Fruit fly (Drosophila melanogaster) whole organism, embryonic: Measurements from ENCODE around the gene CG18622.
A peak's percentile ranks its signal among the peaks of the same experiment; 100 is the strongest.

ENCODE experiments used
- Abd-B ChIP-seq: fragments of 200-800 bp; sonication (Bioruptor generic); optimal IDR thresholded peaks from 2 replicates; lab custom pipeline; 2018; ENCODE audit warnings: missing biosample characterization, mild to moderate bottlenecking, missing genetic modification characterization, moderate library complexity
- Atf-2 ChIP-seq: fragments of 200-800 bp; sonication (Bioruptor generic); optimal IDR thresholded peaks from 2 replicates; lab custom pipeline; 2016; ENCODE audit warnings: missing biosample characterization, missing genetic modification characterization
- Atf6 ChIP-seq: fragments of 200-800 bp; sonication (Bioruptor generic); IDR thresholded peaks from 2 replicates; pipeline ENCODE4 v1.3.6; 2022; ENCODE audit warnings: missing biosample characterization, missing genetic modification characterization
- CG10321 ChIP-seq: fragments of 200-800 bp; sonication (Bioruptor generic); IDR thresholded peaks from 2 replicates; pipeline ENCODE4 v1.3.6; 2022; ENCODE audit warnings: missing biosample characterization, missing genetic modification characterization
- CG11456 ChIP-seq: fragments of 200-800 bp; sonication (Bioruptor generic); IDR thresholded peaks from 3 replicates; pipeline ENCODE4 v1.3.6; 2022; ENCODE audit warnings: missing biosample characterization, missing genetic modification characterization
- CG12104 ChIP-seq: fragments of 200-800 bp; sonication (Bioruptor generic); optimal IDR thresholded peaks from 3 replicates; lab custom pipeline; 2016; ENCODE audit warnings: missing biosample characterization, missing genetic modification characterization
- CG12299 ChIP-seq: fragments of 200-800 bp; sonication (Bioruptor generic); optimal IDR thresholded peaks from 2 replicates; lab custom pipeline; 2018; ENCODE audit warnings: missing biosample characterization, mild to moderate bottlenecking, missing genetic modification characterization
- CG12942 ChIP-seq: fragments of 200-800 bp; sonication (Bioruptor generic); optimal IDR thresholded peaks from 3 replicates; lab custom pipeline; 2016; ENCODE audit warnings: missing biosample characterization, missing genetic modification characterization
- CG14710 ChIP-seq: fragments of 200-800 bp; sonication (Bioruptor generic); optimal IDR thresholded peaks from 3 replicates; lab custom pipeline; 2019; ENCODE audit warnings: missing biosample characterization, mild to moderate bottlenecking, missing genetic modification characterization, moderate library complexity
- CG2199 ChIP-seq: fragments of 200-800 bp; sonication (Bioruptor generic); IDR thresholded peaks from 3 replicates; pipeline ENCODE4 v1.3.6; 2022; ENCODE audit warnings: missing biosample characterization, missing genetic modification characterization
- CG30020 ChIP-seq: fragments of 200-800 bp; optimal IDR thresholded peaks from 2 replicates; lab custom pipeline; 2019; ENCODE audit warnings: missing biosample characterization, mild to moderate bottlenecking, missing genetic modification characterization, moderate library complexity
- CG30403 ChIP-seq: fragments of 200-800 bp; sonication (Bioruptor generic); optimal IDR thresholded peaks from 3 replicates; lab custom pipeline; 2016; ENCODE audit warnings: missing biosample characterization, missing genetic modification characterization
- CG30431 ChIP-seq: fragments of 200-800 bp; sonication (Bioruptor generic); optimal IDR thresholded peaks from 2 replicates; lab custom pipeline; 2017; ENCODE audit warnings: missing biosample characterization, missing genetic modification characterization
- CG3847 ChIP-seq: fragments of 200-800 bp; sonication (Bioruptor generic); IDR thresholded peaks from 2 replicates; pipeline ENCODE4 v1.3.6; 2022; ENCODE audit warnings: missing biosample characterization, missing genetic modification characterization
- CG3995 ChIP-seq: fragments of 200-800 bp; sonication (Bioruptor generic); optimal IDR thresholded peaks from 3 replicates; lab custom pipeline; 2016; ENCODE audit warnings: missing biosample characterization, missing genetic modification characterization
- CG4328 ChIP-seq: fragments of 200-800 bp; sonication (Bioruptor generic); optimal IDR thresholded peaks from 3 replicates; lab custom pipeline; 2017; ENCODE audit warnings: missing biosample characterization, missing genetic modification reagents, missing genetic modification characterization
- CG6654 ChIP-seq: fragments of 200-800 bp; sonication (Bioruptor generic); optimal IDR thresholded peaks from 2 replicates; lab custom pipeline; 2017; ENCODE audit warnings: missing biosample characterization, mild to moderate bottlenecking, missing genetic modification characterization
- CG7963 ChIP-seq: fragments of 200-800 bp; sonication (Bioruptor generic); IDR thresholded peaks from 3 replicates; pipeline ENCODE4 v1.3.6; 2022; ENCODE audit warnings: missing biosample characterization, missing genetic modification characterization; ENCODE audit not compliant: partially characterized antibody
- CTCF ChIP-seq: fragments of 200-800 bp; sonication (Bioruptor generic); optimal IDR thresholded peaks from 2 replicates; lab custom pipeline; 2017; ENCODE audit warnings: missing biosample characterization, mild to moderate bottlenecking, missing genetic modification characterization, moderate library complexity
- D19A ChIP-seq: fragments of 200-800 bp; optimal IDR thresholded peaks from 3 replicates; lab custom pipeline; 2019; ENCODE audit warnings: missing biosample characterization, mild to moderate bottlenecking, missing genetic modification characterization, moderate library complexity
- HmgD ChIP-seq: fragments of 200-800 bp; sonication (Bioruptor generic); optimal IDR thresholded peaks from 3 replicates; lab custom pipeline; 2016; ENCODE audit warnings: missing biosample characterization, missing genetic modification characterization
- MBD-R2 ChIP-seq: fragments of 200-800 bp; sonication (Bioruptor generic); IDR thresholded peaks from 2 replicates; pipeline ENCODE4 v1.3.6; 2022; ENCODE audit warnings: missing biosample characterization, missing genetic modification characterization
- Myb ChIP-seq: fragments of 200-800 bp; sonication (Bioruptor generic); optimal IDR thresholded peaks from 2 replicates; lab custom pipeline; 2016; ENCODE audit warnings: missing biosample characterization, missing genetic modification characterization
- Neu2 ChIP-seq: fragments of 200-800 bp; sonication (Bioruptor generic); optimal IDR thresholded peaks from 3 replicates; lab custom pipeline; 2016; ENCODE audit warnings: missing biosample characterization, missing genetic modification characterization, borderline replicate concordance
- NfI ChIP-seq: fragments of 200-800 bp; sonication (Bioruptor generic); optimal IDR thresholded peaks from 3 replicates; lab custom pipeline; 2018; ENCODE audit warnings: missing biosample characterization, mild to moderate bottlenecking, missing genetic modification characterization, moderate library complexity
- Opbp ChIP-seq: fragments of 200-800 bp; sonication (Bioruptor generic); IDR thresholded peaks from 3 replicates; pipeline ENCODE4 v1.3.6; 2022; ENCODE audit warnings: missing biosample characterization, missing genetic modification characterization; ENCODE audit not compliant: partially characterized antibody
- Usf ChIP-seq: fragments of 200-800 bp; sonication (Bioruptor generic); optimal IDR thresholded peaks from 2 replicates; lab custom pipeline; 2017; ENCODE audit warnings: missing genotype, missing biosample characterization, missing genetic modification characterization
- Xbp1 ChIP-seq: fragments of 200-800 bp; sonication (Bioruptor generic); optimal IDR thresholded peaks from 3 replicates; lab custom pipeline; 2016; ENCODE audit warnings: missing biosample characterization, mild to moderate bottlenecking, missing genetic modification characterization
- ase ChIP-seq: fragments of 200-800 bp; sonication (Bioruptor generic); IDR thresholded peaks from 3 replicates; pipeline ENCODE4 v1.3.6; 2022; ENCODE audit warnings: missing biosample characterization, missing genetic modification characterization
- ash1 ChIP-seq: fragments of 200-800 bp; sonication (Bioruptor generic); optimal IDR thresholded peaks from 2 replicates; lab custom pipeline; 2018; ENCODE audit warnings: missing biosample characterization, mild to moderate bottlenecking, missing genetic modification characterization
- az2 ChIP-seq: fragments of 200-800 bp; sonication (Bioruptor generic); optimal IDR thresholded peaks from 3 replicates; lab custom pipeline; 2016; ENCODE audit warnings: missing biosample characterization, missing genetic modification characterization
- bigmax ChIP-seq: fragments of 200-800 bp; sonication (Bioruptor generic); optimal IDR thresholded peaks from 2 replicates; lab custom pipeline; 2018; ENCODE audit warnings: missing biosample characterization, mild to moderate bottlenecking, missing genetic modification characterization
- corto ChIP-seq: fragments of 200-800 bp; sonication (Bioruptor generic); optimal IDR thresholded peaks from 2 replicates; lab custom pipeline; 2016; ENCODE audit warnings: missing biosample characterization, mild to moderate bottlenecking, missing genetic modification characterization, moderate library complexity
- emc ChIP-seq: fragments of 200-800 bp; sonication (Bioruptor generic); optimal IDR thresholded peaks from 2 replicates; lab custom pipeline; 2016; ENCODE audit warnings: missing biosample characterization, missing genetic modification characterization
- esg ChIP-seq: fragments of 200-800 bp; sonication (Bioruptor generic); conservative IDR thresholded peaks from 2 replicates; pipeline ENCODE4 v1.3.6; 2022; ENCODE audit warnings: missing biosample characterization, missing genetic modification characterization
- eyg ChIP-seq: fragments of 200-800 bp; sonication (Bioruptor generic); optimal IDR thresholded peaks from 3 replicates; lab custom pipeline; 2016; ENCODE audit warnings: missing biosample characterization, missing genetic modification characterization
- gem ChIP-seq: fragments of 200-800 bp; sonication (Bioruptor generic); optimal IDR thresholded peaks from 2 replicates; lab custom pipeline; 2019; ENCODE audit warnings: missing biosample characterization, mild to moderate bottlenecking, missing genetic modification characterization, moderate library complexity
- gfzf ChIP-seq: fragments of 200-800 bp; sonication (Bioruptor generic); optimal IDR thresholded peaks from 2 replicates; lab custom pipeline; 2016; ENCODE audit warnings: missing biosample characterization, mild to moderate bottlenecking, missing genetic modification characterization, moderate library complexity
- lmd ChIP-seq: fragments of 200-800 bp; sonication (Bioruptor generic); IDR thresholded peaks from 2 replicates; pipeline ENCODE4 v1.3.6; 2022; ENCODE audit warnings: missing biosample characterization, missing genetic modification characterization
- prd ChIP-seq, 3 experiments: fragments of >200 bp in 2 of 3; fragments of 200-800 bp in 1 of 3; sonication (Bioruptor generic) in 1 of 3; optimal IDR thresholded peaks in 2 of 3; IDR thresholded peaks in 1 of 3; 2 replicates in 2 of 3; 3 replicates in 1 of 3; pipeline versions ENCODE4 v1.3.6 to Lab custom; 2017 to 2022; ENCODE audit warnings: missing biosample characterization in 1 of 3, missing genetic modification characterization in 1 of 3
- sd ChIP-seq: fragments of 200-800 bp; sonication (Bioruptor generic); optimal IDR thresholded peaks from 3 replicates; lab custom pipeline; 2018; ENCODE audit warnings: missing biosample characterization, mild to moderate bottlenecking, missing genetic modification characterization, moderate library complexity
- sim ChIP-seq: fragments of 200-800 bp; sonication (Bioruptor generic); IDR thresholded peaks from 2 replicates; pipeline ENCODE4 v1.3.6; 2022; ENCODE audit warnings: missing biosample characterization, missing genetic modification characterization
- so ChIP-seq: fragments of 200-800 bp; sonication (Bioruptor generic); IDR thresholded peaks from 3 replicates; pipeline ENCODE4 v1.3.6; 2022; ENCODE audit warnings: missing biosample characterization, missing genetic modification characterization
- tll ChIP-seq, 2 experiments: fragments of 200-800 bp in 1 of 2; fragments of >200 bp in 1 of 2; sonication (Bioruptor generic) in 1 of 2; optimal IDR thresholded peaks; 2 replicates each; lab custom pipeline; 2017 to 2019; ENCODE audit warnings: missing biosample characterization in 2 of 2, missing genetic modification characterization in 2 of 2, mild to moderate bottlenecking in 1 of 2, moderate library complexity in 1 of 2
- toy ChIP-seq: fragments of 200-800 bp; sonication (Bioruptor generic); IDR thresholded peaks from 2 replicates; pipeline ENCODE4 v1.3.6; 2022; ENCODE audit warnings: missing biosample characterization, missing genetic modification characterization
- unpg ChIP-seq: fragments of 200-800 bp; sonication (Bioruptor generic); optimal IDR thresholded peaks from 3 replicates; lab custom pipeline; 2018; ENCODE audit warnings: missing biosample characterization, mild to moderate bottlenecking, missing genetic modification characterization, moderate library complexity
- zen2 ChIP-seq: fragments of 200-800 bp; sonication (Bioruptor generic); IDR thresholded peaks from 3 replicates; pipeline ENCODE4 v1.3.6; 2022; ENCODE audit warnings: missing biosample characterization, missing genetic modification characterization; ENCODE audit not compliant: partially characterized antibody
- zf30C ChIP-seq: fragments of 200-800 bp; sonication (Bioruptor generic); optimal IDR thresholded peaks from 3 replicates; lab custom pipeline; 2018; ENCODE audit warnings: missing biosample characterization, mild to moderate bottlenecking, missing genetic modification characterization
- zfh1 ChIP-seq: fragments of 200-800 bp; sonication (Bioruptor generic); IDR thresholded peaks from 3 replicates; pipeline ENCODE4 v1.3.6; 2022; ENCODE audit warnings: missing biosample characterization, missing genetic modification characterization

CG18622 gene

dm6 chr3R:16996059-16996959 is 8.8 kb upstream of the CG18622 start, which contains the start of the genes EMC2A and CG3534 (continued):
- TF ChIP-seq zen2 (GFP tag; lab: Robert Waterston, UW) = no peak
- no peak for TF ChIP-seq bigmax (GFP tag; lab: Kevin White, UChicago)
- TF ChIP-seq CG6654 (GFP tag; lab: Kevin White, UChicago) = no peak
- TF ChIP-seq CG14710 = peak; percentile 49
- peak; percentile 37 for TF ChIP-seq D19A (tag; lab: Kevin White, UChicago)
- TF ChIP-seq Myb (GFP tag; lab: Kevin White, UChicago) = peak; percentile 37
- no peak for TF ChIP-seq lmd (GFP tag; lab: Robert Waterston, UW)
- no peak for TF ChIP-seq Neu2 (GFP tag; lab: Kevin White, UChicago)
- no peak for TF ChIP-seq eyg
- TF ChIP-seq toy (GFP tag; lab: Robert Waterston, UW) = no peak
- no peak for TF ChIP-seq CTCF (GFP tag; lab: Kevin White, UChicago)
- TF ChIP-seq CG12299 (tag; lab: Kevin White, UChicago) = no peak
- no peak for TF ChIP-seq Xbp1
- TF ChIP-seq Usf (GFP tag; lab: Kevin White, UChicago) = no peak
- no peak for TF ChIP-seq emc (GFP tag; lab: Kevin White, UChicago)
- no peak for TF ChIP-seq Atf-2 (GFP tag; lab: Kevin White, UChicago)
- no peak for TF ChIP-seq CG3847 (GFP tag; lab: Robert Waterston, UW)
- no peak for TF ChIP-seq sim (GFP tag; lab: Robert Waterston, UW)
- TF ChIP-seq zfh1 (GFP tag; lab: Robert Waterston, UW) = no peak
- TF ChIP-seq CG30403 (GFP tag; lab: Kevin White, UChicago) = peak; percentile 25
- TF ChIP-seq CG4328 (GFP tag; lab: Kevin White, UChicago) = no peak
- peak; percentile 2 for TF ChIP-seq CG12104 (GFP tag; lab: Kevin White, UChicago)
- TF ChIP-seq sd = no peak
- no peak for TF ChIP-seq ash1 (GFP tag; lab: Kevin White, UChicago)
- no peak for TF ChIP-seq CG10321
- TF ChIP-seq corto (GFP tag; lab: Kevin White, UChicago) = no peak
- peak; percentile 61 for TF ChIP-seq Abd-B (GFP tag; lab: Kevin White, UChicago)
- TF ChIP-seq NfI = no peak
- TF ChIP-seq Opbp = no peak
- no peak for TF ChIP-seq CG30020 (tag; lab: Kevin White, UChicago)
- no peak for TF ChIP-seq CG30431 (GFP tag; lab: Kevin White, UChicago)
- TF ChIP-seq gfzf (GFP tag; lab: Kevin White, UChicago) = peak; percentile 80
- no peak for TF ChIP-seq zf30C (GFP tag; lab: Kevin White, UChicago)
- no peak for TF ChIP-seq CG12942 (GFP tag; lab: Kevin White, UChicago)
- TF ChIP-seq az2 (GFP tag; lab: Kevin White, UChicago) = no peak
- no peak for TF ChIP-seq CG7963 (GFP tag; lab: Robert Waterston, UW)
- peak in 1 of 2 experiments; percentile 34 for TF ChIP-seq tll (GFP tag; optimal IDR thresholded peaks at IDR 0.05; lab: Kevin White, UChicago)
- TF ChIP-seq gem (tag; lab: Kevin White, UChicago) = no peak
- TF ChIP-seq unpg (GFP tag; lab: Kevin White, UChicago) = no peak
- no peak for TF ChIP-seq esg (GFP tag; lab: Robert Waterston, UW)
- TF ChIP-seq Atf6 (GFP tag; lab: Robert Waterston, UW) = no peak
- no peak for TF ChIP-seq CG2199 (GFP tag; lab: Robert Waterston, UW)
- TF ChIP-seq HmgD (GFP tag; lab: Kevin White, UChicago) = no peak
- no peak for TF ChIP-seq CG3995 (GFP tag; lab: Kevin White, UChicago)
- TF ChIP-seq CG11456 (GFP tag; lab: Robert Waterston, UW) = no peak
- TF ChIP-seq prd (optimal IDR thresholded peaks at IDR 0.05; lab: Kevin White, UChicago) = no peak
- TF ChIP-seq prd (GFP tag; IDR thresholded peaks at IDR 0.05; lab: Robert Waterston, UW) = no peak; the same call in 2 of the 3 replicates
- no peak for TF ChIP-seq ase
- peak; percentile 62; the same call in 2 of the 3 replicates for TF ChIP-seq so (GFP tag; lab: Robert Waterston, UW)
- no peak for TF ChIP-seq MBD-R2
